Worm (Caenorhabditis elegans): ENCODE measurements around the gene met-2.

ce11 chrIII:8370846-8371257 is 4.2 kb upstream of the met-2 start:
- no peak for TF ChIP-seq aly-2 (tag; optimal IDR thresholded peaks at IDR 0.05)
- no peak for TF ChIP-seq lin-39 (tag; optimal IDR thresholded peaks at IDR 0.05)
- no peak for TF ChIP-seq unc-39 (tag; optimal IDR thresholded peaks at IDR 0.05)
- no peak for TF ChIP-seq unc-62 (GFP tag; optimal IDR thresholded peaks at IDR 0.05)
- TF ChIP-seq nhr-76 (tag; optimal IDR thresholded peaks at IDR 0.05) = no peak
- TF ChIP-seq skn-1 (tag; optimal IDR thresholded peaks at IDR 0.05) = no peak
- no peak for TF ChIP-seq nhr-237 (tag; optimal IDR thresholded peaks at IDR 0.05)
- no peak for TF ChIP-seq nhr-77 (tag; optimal IDR thresholded peaks at IDR 0.05)
- peak; percentile 2 for TF ChIP-seq pha-4 (tag; optimal IDR thresholded peaks at IDR 0.05)
